Worm (Caenorhabditis elegans) whole organism, young adult: ENCODE results near the gene T19C3.6.
A peak's percentile ranks its signal among the peaks of the same experiment; 100 is the strongest.

Experiments
- B0035.1 ChIP-seq: sonication (generic microtip); optimal IDR thresholded peaks from 2 replicates; lab custom pipeline; 2016; ENCODE audit warnings: missing genetic modification characterization, mild to moderate bottlenecking, missing compliant biosample characterization, missing genotype, missing genetic modification reagents
- B0336.3 ChIP-seq: fragments of 200-800 bp; sonication (Bioruptor generic); IDR thresholded peaks from 2 replicates; pipeline ENCODE4 v1.3.6; 2022; ENCODE audit warnings: missing genetic modification characterization, missing compliant biosample characterization
- F10E7.11 ChIP-seq: sonication (generic microtip); optimal IDR thresholded peaks from 2 replicates; lab custom pipeline; 2017; ENCODE audit warnings: mild to moderate bottlenecking, missing genetic modification characterization, moderate library complexity, missing compliant biosample characterization
- F22D6.2 ChIP-seq: sonication (generic microtip); optimal IDR thresholded peaks from 2 replicates; lab custom pipeline; 2016; ENCODE audit warnings: mild to moderate bottlenecking, missing genetic modification characterization, missing compliant biosample characterization
- F23B12.7 ChIP-seq: sonication (generic microtip); optimal IDR thresholded peaks from 2 replicates; lab custom pipeline; 2017; ENCODE audit warnings: missing genetic modification characterization, mild to moderate bottlenecking, missing compliant biosample characterization, antibody characterized with exemption, moderate library complexity; ENCODE audit not compliant: insufficient read depth
- F37B4.10 ChIP-seq: fragments of 200-800 bp; sonication (Bioruptor generic); IDR thresholded peaks from 2 replicates; pipeline ENCODE4 v1.3.6; 2022; ENCODE audit warnings: missing genetic modification characterization, missing compliant biosample characterization
- F57C9.4 ChIP-seq: sonication (generic microtip); optimal IDR thresholded peaks from 2 replicates; lab custom pipeline; 2017; ENCODE audit warnings: mild to moderate bottlenecking, missing genetic modification characterization, missing compliant biosample characterization
- K11D2.4 ChIP-seq: fragments of 200-800 bp; sonication (Bioruptor generic); IDR thresholded peaks from 2 replicates; pipeline ENCODE4 v1.3.6; 2022; ENCODE audit warnings: missing genetic modification reagents, missing genetic modification characterization, missing compliant biosample characterization
- T07F8.4 ChIP-seq: sonication (generic microtip); optimal IDR thresholded peaks from 2 replicates; lab custom pipeline; 2016; ENCODE audit warnings: mild to moderate bottlenecking, missing genetic modification characterization, moderate library complexity, missing compliant biosample characterization
- T26A5.8 ChIP-seq: sonication (generic microtip); optimal IDR thresholded peaks from 2 replicates; lab custom pipeline; 2016; ENCODE audit warnings: missing genetic modification characterization, missing compliant biosample characterization
- ZK185.1 ChIP-seq: sonication (generic microtip); optimal IDR thresholded peaks from 2 replicates; lab custom pipeline; 2016; ENCODE audit warnings: mild to moderate bottlenecking, missing genetic modification characterization, missing compliant biosample characterization; ENCODE audit not compliant: poor library complexity, severe bottlenecking
- aptf-3 ChIP-seq: fragments of 200-800 bp; sonication (Bioruptor generic); IDR thresholded peaks from 2 replicates; pipeline ENCODE4 v1.3.6; 2022; ENCODE audit warnings: missing genetic modification characterization, missing compliant biosample characterization
- atf-7 ChIP-seq: sonication (generic microtip); optimal IDR thresholded peaks from 2 replicates; lab custom pipeline; 2017; ENCODE audit warnings: mild to moderate bottlenecking, missing genetic modification characterization, missing compliant biosample characterization
- athp-1 ChIP-seq: sonication (generic microtip); optimal IDR thresholded peaks from 2 replicates; lab custom pipeline; 2017; ENCODE audit warnings: mild to moderate bottlenecking, missing genetic modification characterization, missing compliant biosample characterization
- attf-5 ChIP-seq: fragments of 200-800 bp; sonication (Bioruptor generic); optimal IDR thresholded peaks from 2 replicates; lab custom pipeline; 2018; ENCODE audit warnings: mild to moderate bottlenecking, missing genetic modification characterization, missing compliant biosample characterization
- bed-2 ChIP-seq: fragments of 200-800 bp; sonication (Bioruptor generic); IDR thresholded peaks from 2 replicates; pipeline ENCODE4 v1.3.6; 2022; ENCODE audit warnings: missing genetic modification reagents, missing genetic modification characterization, missing compliant biosample characterization
- cebp-1 ChIP-seq, 2 experiments: fragments of 200-800 bp in 1 of 2; sonication (Bioruptor generic) in 1 of 2; sonication (generic microtip) in 1 of 2; IDR thresholded peaks in 1 of 2; optimal IDR thresholded peaks in 1 of 2; 2 replicates each; pipeline versions ENCODE4 v1.3.6 to Lab custom; 2017 to 2022; ENCODE audit warnings: missing compliant biosample characterization in 2 of 2, missing genetic modification characterization in 2 of 2, mild to moderate bottlenecking in 1 of 2, missing genetic modification reagents in 1 of 2, moderate library complexity in 1 of 2
- dox-1 ChIP-seq: fragments of 200-800 bp; sonication (Bioruptor generic); IDR thresholded peaks from 2 replicates; pipeline ENCODE4 v1.3.6; 2022; ENCODE audit warnings: missing genetic modification reagents, missing genetic modification characterization, missing compliant biosample characterization
- ets-4 ChIP-seq: fragments of 200-800 bp; sonication (Bioruptor generic); optimal IDR thresholded peaks from 2 replicates; lab custom pipeline; 2018; ENCODE audit warnings: mild to moderate bottlenecking, missing genetic modification characterization, missing compliant biosample characterization
- gei-17 ChIP-seq: fragments of 200-800 bp; sonication (Bioruptor generic); optimal IDR thresholded peaks from 2 replicates; lab custom pipeline; 2018; ENCODE audit warnings: mild to moderate bottlenecking, missing genetic modification characterization, missing compliant biosample characterization
- hlh-12 ChIP-seq: sonication (generic microtip); optimal IDR thresholded peaks from 2 replicates; lab custom pipeline; 2016; ENCODE audit warnings: missing genetic modification characterization, missing compliant biosample characterization
- hlh-26 ChIP-seq: fragments of 200-800 bp; sonication (Bioruptor generic); conservative IDR thresholded peaks from 2 replicates; pipeline ENCODE4 v1.3.6; 2022; ENCODE audit warnings: missing genetic modification reagents, missing genetic modification characterization, missing compliant biosample characterization
- hmg-1.2 ChIP-seq: fragments of 200-800 bp; sonication (Bioruptor generic); IDR thresholded peaks from 2 replicates; pipeline ENCODE4 v1.3.6; 2022; ENCODE audit warnings: missing genetic modification reagents, missing genetic modification characterization, missing compliant biosample characterization
- hsf-1 ChIP-seq: fragments of 200-800 bp; sonication (Bioruptor generic); IDR thresholded peaks from 2 replicates; pipeline ENCODE4 v1.3.6; 2022; ENCODE audit warnings: missing genetic modification reagents, missing genetic modification characterization, missing compliant biosample characterization
- lin-26 ChIP-seq: fragments of 200-800 bp; sonication (Bioruptor generic); IDR thresholded peaks from 2 replicates; pipeline ENCODE4 v1.3.6; 2022; ENCODE audit warnings: missing genetic modification reagents, missing genetic modification characterization, missing compliant biosample characterization
- lin-35 ChIP-seq, 3 experiments: fragments of 150-350 bp in 2 of 3; sonication (generic microtip) in 1 of 3; optimal IDR thresholded peaks; 2 replicates each; lab custom pipeline; 2014 to 2018; ENCODE audit warnings: missing biosample characterization in 3 of 3, missing genetic modification characterization in 3 of 3, missing genetic modification reagents in 3 of 3
- lir-1 ChIP-seq: fragments of 200-800 bp; sonication (Bioruptor generic); conservative IDR thresholded peaks from 2 replicates; pipeline ENCODE4 v1.3.6; 2022; ENCODE audit warnings: missing genetic modification reagents, missing genetic modification characterization, missing compliant biosample characterization
- madf-10 ChIP-seq: sonication (generic microtip); optimal IDR thresholded peaks from 2 replicates; lab custom pipeline; 2016; ENCODE audit warnings: mild to moderate bottlenecking, missing genetic modification characterization, missing compliant biosample characterization
- mel-28 ChIP-seq: sonication (generic microtip); optimal IDR thresholded peaks from 2 replicates; lab custom pipeline; 2016; ENCODE audit warnings: borderline replicate concordance, mild to moderate bottlenecking, missing genetic modification characterization, missing compliant biosample characterization
- mxl-1 ChIP-seq: sonication (generic microtip); optimal IDR thresholded peaks from 2 replicates; lab custom pipeline; 2016; ENCODE audit warnings: missing genetic modification characterization, missing compliant biosample characterization
- nhr-179 ChIP-seq: sonication (generic microtip); optimal IDR thresholded peaks from 2 replicates; lab custom pipeline; 2016; ENCODE audit warnings: mild to moderate bottlenecking, missing genetic modification characterization, missing compliant biosample characterization
- nhr-90 ChIP-seq: sonication (generic microtip); optimal IDR thresholded peaks from 2 replicates; lab custom pipeline; 2016; ENCODE audit warnings: missing genotype, mild to moderate bottlenecking, missing genetic modification characterization, missing compliant biosample characterization
- pbrm-1 ChIP-seq: fragments of 200-800 bp; sonication (Bioruptor generic); IDR thresholded peaks from 2 replicates; pipeline ENCODE4 v1.3.6; 2022; ENCODE audit warnings: missing genetic modification reagents, missing genetic modification characterization, missing compliant biosample characterization
- rcor-1 ChIP-seq: fragments of 200-800 bp; sonication (Bioruptor generic); IDR thresholded peaks from 2 replicates; pipeline ENCODE4 v1.3.6; 2022; ENCODE audit warnings: missing genetic modification reagents, missing genetic modification characterization, missing compliant biosample characterization
- rec-8 ChIP-seq, 2 experiments: sonication (generic microtip); optimal IDR thresholded peaks; 2 replicates each; lab custom pipeline; 2016; ENCODE audit warnings: mild to moderate bottlenecking in 2 of 2, missing genetic modification characterization in 2 of 2, missing genetic modification reagents in 2 of 2, missing genotype in 2 of 2, missing biosample characterization in 1 of 2, missing compliant biosample characterization in 1 of 2, moderate library complexity in 1 of 2
- repo-1 ChIP-seq: sonication (generic microtip); optimal IDR thresholded peaks from 2 replicates; lab custom pipeline; 2017; ENCODE audit warnings: mild to moderate bottlenecking, missing genetic modification characterization, missing compliant biosample characterization
- sdz-38 ChIP-seq: sonication (generic microtip); optimal IDR thresholded peaks from 2 replicates; lab custom pipeline; 2016; ENCODE audit warnings: missing genotype, missing genetic modification characterization, missing compliant biosample characterization
- sea-2 ChIP-seq: fragments of 200-800 bp; sonication (Bioruptor generic); IDR thresholded peaks from 2 replicates; pipeline ENCODE4 v1.3.6; 2022; ENCODE audit warnings: missing genetic modification characterization, missing compliant biosample characterization
- snpc-4 ChIP-seq, 5 experiments: fragments of 150-350 bp in 1 of 5; sonication (generic microtip) in 4 of 5; optimal IDR thresholded peaks; 2 replicates each; lab custom pipeline; 2014 to 2018; ENCODE audit warnings: missing genetic modification characterization in 5 of 5, missing biosample characterization in 3 of 5, antibody characterized with exemption in 2 of 5, mild to moderate bottlenecking in 2 of 5, missing compliant biosample characterization in 2 of 5, missing genotype in 2 of 5, moderate library complexity in 2 of 5, missing genetic modification reagents in 1 of 5
- somi-1 ChIP-seq: fragments of 200-800 bp; sonication (Bioruptor generic); optimal IDR thresholded peaks from 2 replicates; lab custom pipeline; 2018; ENCODE audit warnings: mild to moderate bottlenecking, missing genetic modification characterization, missing compliant biosample characterization
- tbp1 ChIP-seq: fragments of 200-800 bp; sonication (Bioruptor generic); optimal IDR thresholded peaks from 2 replicates; lab custom pipeline; 2018; ENCODE audit warnings: mild to moderate bottlenecking, missing genetic modification characterization, missing compliant biosample characterization
- tlf-1 ChIP-seq: fragments of 200-800 bp; sonication (Bioruptor generic); optimal IDR thresholded peaks from 2 replicates; lab custom pipeline; 2018; ENCODE audit warnings: mild to moderate bottlenecking, missing genetic modification characterization, missing compliant biosample characterization
- unc-62 ChIP-seq: fragments of 150-350 bp; optimal IDR thresholded peaks from 2 replicates; lab custom pipeline; 2014; ENCODE audit warnings: missing biosample characterization, missing genetic modification reagents, missing genetic modification characterization
- ztf-22 ChIP-seq: fragments of 200-800 bp; sonication (Bioruptor generic); optimal IDR thresholded peaks from 2 replicates; lab custom pipeline; 2018; ENCODE audit warnings: mild to moderate bottlenecking, missing genetic modification characterization, moderate library complexity, missing compliant biosample characterization
- ztf-28 ChIP-seq: fragments of 200-800 bp; sonication (Bioruptor generic); IDR thresholded peaks from 2 replicates; pipeline ENCODE4 v1.3.6; 2022; ENCODE audit warnings: missing genetic modification reagents, missing genetic modification characterization, missing compliant biosample characterization

T19C3.6 gene

ce11 chrIII:626091-626490, 5.2 kb downstream of the T19C3.6 start (continued):
- TF ChIP-seq cebp-1 (GFP tag; IDR thresholded peaks at IDR 0.05; lab: Robert Waterston, UW) (no peak), cebp-1 (tag; optimal IDR thresholded peaks at IDR 0.05; lab: Kevin White, UChicago) (no peak), sdz-38 (tag; lab: Kevin White, UChicago) (no peak), ztf-22 (GFP tag; lab: Kevin White, UChicago) (no peak), tbp1 (GFP tag; lab: Kevin White, UChicago) (no peak), hlh-12 (no peak)

- TF ChIP-seq hsf-1 (GFP tag; lab: Robert Waterston, UW) (no peak), F10E7.11 (no peak), B0035.1 (tag; lab: Kevin White, UChicago) (no peak), ZK185.1 (tag; lab: Kevin White, UChicago) (no peak), somi-1 (GFP tag; lab: Kevin White, UChicago) (peak; percentile 79), nhr-179 (no peak), gei-17 (GFP tag; lab: Kevin White, UChicago) (peak; percentile 42), atf-7 (tag; lab: Kevin White, UChicago) (peak; percentile 62), dox-1 (peak; percentile 86), T07F8.4 (tag; lab: Kevin White, UChicago) (no peak), attf-5 (GFP tag; lab: Kevin White, UChicago) (peak; percentile 97), bed-2 (GFP tag; lab: Robert Waterston, UW) (no peak), nhr-90 (peak; percentile 56), sea-2 (GFP tag; lab: Robert Waterston, UW) (no peak), lir-1 (GFP tag; lab: Robert Waterston, UW) (peak; percentile 37; the same call in 1 of the 2 replicates), rcor-1 (GFP tag; lab: Robert Waterston, UW) (peak; percentile 78), hmg-1.2 (GFP tag; lab: Robert Waterston, UW) (peak; percentile 83), pbrm-1 (GFP tag; lab: Robert Waterston, UW) (peak; percentile 67), snpc-4 (GFP tag; optimal IDR thresholded peaks at IDR 0.05; lab: Kevin White, UChicago) (no peak), snpc-4 (tag; optimal IDR thresholded peaks at IDR 0.05; lab: Kevin White, UChicago) (peak; percentile 56 to 78 (median 67)), lin-26 (peak; percentile 59; the same call in 1 of the 2 replicates), F23B12.7 (tag; lab: Kevin White, UChicago) (peak; percentile 9), rec-8 (tag; optimal IDR thresholded peaks at IDR 0.05; lab: Kevin White, UChicago) (no peak), T26A5.8 (tag; lab: Kevin White, UChicago) (no peak), F22D6.2 (tag; lab: Kevin White, UChicago) (peak; percentile 20), ztf-22 (GFP tag; lab: Kevin White, UChicago) (peak; percentile 82), madf-10 (tag; lab: Kevin White, UChicago) (peak; percentile 88), mxl-1 (tag; lab: Kevin White, UChicago) (no peak), ztf-28 (GFP tag; lab: Robert Waterston, UW) (no peak), unc-62 (peak; percentile 57), F37B4.10 (no peak), F57C9.4 (tag; lab: Kevin White, UChicago) (no peak), cebp-1 (GFP tag; IDR thresholded peaks at IDR 0.05; lab: Robert Waterston, UW) (peak; percentile 49; the same call in 1 of the 2 replicates), cebp-1 (tag; optimal IDR thresholded peaks at IDR 0.05; lab: Kevin White, UChicago) (peak; percentile 84), repo-1 (peak; percentile 25), mel-28 (tag; lab: Kevin White, UChicago) (no peak), ets-4 (GFP tag; lab: Kevin White, UChicago) (peak; percentile 64), hlh-26 (GFP tag; lab: Robert Waterston, UW) (no peak), K11D2.4 (peak; percentile 77; the same call in 1 of the 2 replicates), B0336.3 (peak; percentile 80), tlf-1 (GFP tag; lab: Kevin White, UChicago) (peak; percentile 67), aptf-3 (GFP tag; lab: Robert Waterston, UW) (no peak), lin-35 (GFP tag; optimal IDR thresholded peaks at IDR 0.05; lab: Kevin White, UChicago) (peak in 1 of 3 experiments; percentile 18), tbp1 (GFP tag; lab: Kevin White, UChicago) (peak; percentile 69), athp-1 (tag; lab: Kevin White, UChicago) (peak; percentile 44)
Observed at ce11 chrIII:623754-624153, 7.6 kb downstream of the T19C3.6 start.
